Fruit fly (Drosophila melanogaster) Kc167 (cell line): ENCODE results near the gene saturn.

Source experiments
- h ChIP-seq: fragments of >200 bp; optimal IDR thresholded peaks from 3 replicates; lab custom pipeline; 2018; ENCODE audit warnings: missing external identifiers
- insv ChIP-seq: fragments of >200 bp; optimal IDR thresholded peaks from 3 replicates; lab custom pipeline; 2018; ENCODE audit warnings: missing external identifiers
- psq ChIP-seq: fragments of >200 bp; optimal IDR thresholded peaks from 2 replicates; lab custom pipeline; 2017; ENCODE audit warnings: missing external identifiers

dm6 chr3L:14189431-14189830 is 13.7 kb upstream of the saturn start, which contains the start of gene nan:
- no peak for TF ChIP-seq insv (lab: Kevin White, UChicago)
- no peak for TF ChIP-seq psq (lab: Kevin White, UChicago)
- TF ChIP-seq h (lab: Kevin White, UChicago), result no peak
